Worm (Caenorhabditis elegans) whole organism, L2 larva: Measurements from ENCODE around the gene F58B3.4.

ENCODE experiments used
- C34F6.9 ChIP-seq: fragments of 150-350 bp; optimal IDR thresholded peaks from 2 replicates; lab custom pipeline; 2014; ENCODE audit warnings: missing biosample characterization, missing genetic modification characterization
- F13H6.1 ChIP-seq: sonication (generic microtip); optimal IDR thresholded peaks from 2 replicates; lab custom pipeline; 2016; ENCODE audit warnings: missing genetic modification characterization, missing compliant biosample characterization
- R02D3.7 ChIP-seq: fragments of 150-350 bp; optimal IDR thresholded peaks from 2 replicates; lab custom pipeline; 2014; ENCODE audit warnings: missing biosample characterization, missing genetic modification characterization
- Y55F3AM.14 ChIP-seq: fragments of 200-800 bp; sonication (Bioruptor generic); optimal IDR thresholded peaks from 2 replicates; lab custom pipeline; 2018; ENCODE audit warnings: mild to moderate bottlenecking, missing genetic modification characterization, missing compliant biosample characterization
- ZK546.5 ChIP-seq: sonication (generic microtip); optimal IDR thresholded peaks from 2 replicates; lab custom pipeline; 2017; ENCODE audit warnings: missing biosample characterization, missing genetic modification characterization
- alr-1 ChIP-seq: fragments of 150-350 bp; optimal IDR thresholded peaks from 2 replicates; lab custom pipeline; 2014; ENCODE audit warnings: missing biosample characterization, missing genetic modification characterization
- aly-2 ChIP-seq: fragments of 150-350 bp; optimal IDR thresholded peaks from 2 replicates; lab custom pipeline; 2014; ENCODE audit warnings: missing biosample characterization, missing genetic modification characterization
- blmp-1 ChIP-seq: sonication (generic microtip); optimal IDR thresholded peaks from 2 replicates; lab custom pipeline; 2017; ENCODE audit warnings: missing genetic modification characterization, mild to moderate bottlenecking, missing compliant biosample characterization, antibody characterized with exemption, moderate library complexity; ENCODE audit not compliant: insufficient read depth
- ceh-16 ChIP-seq: fragments of 150-350 bp; optimal IDR thresholded peaks from 2 replicates; lab custom pipeline; 2014; ENCODE audit warnings: missing biosample characterization, missing genetic modification characterization
- ceh-82 ChIP-seq: fragments of 150-350 bp; optimal IDR thresholded peaks from 2 replicates; lab custom pipeline; 2014; ENCODE audit warnings: missing biosample characterization, missing genetic modification characterization
- crh-2 ChIP-seq: sonication (generic microtip); optimal IDR thresholded peaks from 2 replicates; lab custom pipeline; 2017; ENCODE audit warnings: missing biosample characterization, missing genetic modification characterization
- egl-27 ChIP-seq: sonication (generic microtip); optimal IDR thresholded peaks from 3 replicates; lab custom pipeline; 2017; ENCODE audit warnings: missing biosample characterization, missing genetic modification reagents, missing genetic modification characterization
- elt-1 ChIP-seq: fragments of 150-350 bp; optimal IDR thresholded peaks from 2 replicates; lab custom pipeline; 2014; ENCODE audit warnings: missing biosample characterization, missing genetic modification characterization
- elt-3 ChIP-seq: sonication (generic microtip); optimal IDR thresholded peaks from 2 replicates; lab custom pipeline; 2017; ENCODE audit warnings: missing biosample characterization, missing genetic modification characterization
- fos-1 ChIP-seq: fragments of 150-350 bp; optimal IDR thresholded peaks from 2 replicates; lab custom pipeline; 2014; ENCODE audit warnings: missing biosample characterization, missing genetic modification characterization
- lin-11 ChIP-seq: fragments of 150-350 bp; sonication (generic microtip); optimal IDR thresholded peaks from 2 replicates; lab custom pipeline; 2014; ENCODE audit warnings: missing biosample characterization, missing genetic modification characterization, inconsistent platforms, mixed read lengths
- lin-39 ChIP-seq: fragments of 150-350 bp; optimal IDR thresholded peaks from 2 replicates; lab custom pipeline; 2014; ENCODE audit warnings: missing biosample characterization, missing genetic modification reagents, missing genetic modification characterization
- lsy-2 ChIP-seq, 2 experiments: fragments of 150-350 bp in 1 of 2; sonication (generic microtip) in 1 of 2; optimal IDR thresholded peaks; 2 replicates each; lab custom pipeline; 2014 to 2017; ENCODE audit warnings: missing biosample characterization in 2 of 2, missing genetic modification characterization in 2 of 2
- mab-5 ChIP-seq: fragments of 150-350 bp; optimal IDR thresholded peaks from 2 replicates; lab custom pipeline; 2014; ENCODE audit warnings: missing biosample characterization, missing genetic modification characterization
- mbf-1 ChIP-seq: sonication (generic microtip); optimal IDR thresholded peaks from 2 replicates; lab custom pipeline; 2017; ENCODE audit warnings: missing biosample characterization, missing genetic modification characterization
- nhr-11 ChIP-seq: fragments of 150-350 bp; optimal IDR thresholded peaks from 2 replicates; lab custom pipeline; 2014; ENCODE audit warnings: missing biosample characterization, missing genetic modification characterization
- nhr-12 ChIP-seq: fragments of 150-350 bp; optimal IDR thresholded peaks from 2 replicates; lab custom pipeline; 2014; ENCODE audit warnings: missing biosample characterization, missing genetic modification characterization
- nhr-129 ChIP-seq: fragments of 150-350 bp; optimal IDR thresholded peaks from 2 replicates; lab custom pipeline; 2014; ENCODE audit warnings: missing biosample characterization, missing genetic modification characterization
- nhr-21 ChIP-seq: fragments of 150-350 bp; optimal IDR thresholded peaks from 2 replicates; lab custom pipeline; 2014; ENCODE audit warnings: missing biosample characterization, missing genetic modification characterization
- nhr-23 ChIP-seq: fragments of 150-350 bp; optimal IDR thresholded peaks from 2 replicates; lab custom pipeline; 2014; ENCODE audit warnings: missing biosample characterization, missing genetic modification reagents, missing genetic modification characterization
- nhr-237 ChIP-seq: fragments of 150-350 bp; optimal IDR thresholded peaks from 2 replicates; lab custom pipeline; 2014; ENCODE audit warnings: missing biosample characterization, missing genetic modification characterization
- nhr-77 ChIP-seq: fragments of 150-350 bp; optimal IDR thresholded peaks from 2 replicates; lab custom pipeline; 2014; ENCODE audit warnings: missing biosample characterization, missing genetic modification characterization
- peb-1 ChIP-seq: fragments of 150-350 bp; optimal IDR thresholded peaks from 2 replicates; lab custom pipeline; 2014; ENCODE audit warnings: missing biosample characterization, missing genetic modification characterization
- sem-4 ChIP-seq: fragments of 150-350 bp; optimal IDR thresholded peaks from 2 replicates; lab custom pipeline; 2014; ENCODE audit warnings: missing biosample characterization, missing genetic modification reagents, missing genetic modification characterization
- skn-1 ChIP-seq: sonication (generic microtip); optimal IDR thresholded peaks from 2 replicates; lab custom pipeline; 2017; ENCODE audit warnings: missing biosample characterization, missing genetic modification characterization
- sma-3 ChIP-seq: sonication (generic microtip); optimal IDR thresholded peaks from 2 replicates; lab custom pipeline; 2016; ENCODE audit warnings: missing genetic modification reagents, missing genetic modification characterization, missing compliant biosample characterization
- snpc-4 ChIP-seq: fragments of 150-350 bp; optimal IDR thresholded peaks from 2 replicates; lab custom pipeline; 2014; ENCODE audit warnings: missing biosample characterization, missing genetic modification characterization
- unc-39 ChIP-seq: fragments of 150-350 bp; optimal IDR thresholded peaks from 2 replicates; lab custom pipeline; 2014; ENCODE audit warnings: missing biosample characterization, missing genetic modification characterization
- unc-55 ChIP-seq: fragments of 150-350 bp; sonication (generic microtip); optimal IDR thresholded peaks from 3 replicates; lab custom pipeline; 2014; ENCODE audit warnings: missing biosample characterization, missing genetic modification reagents, missing genetic modification characterization
- unc-62 ChIP-seq: fragments of 150-350 bp; optimal IDR thresholded peaks from 2 replicates; lab custom pipeline; 2014; ENCODE audit warnings: missing biosample characterization, missing genetic modification reagents, missing genetic modification characterization
- ztf-1 ChIP-seq: fragments of 200-800 bp; sonication (Bioruptor generic); conservative IDR thresholded peaks from 2 replicates; pipeline ENCODE4 v1.3.6; 2022; ENCODE audit warnings: missing genetic modification characterization, missing compliant biosample characterization
- ztf-11 ChIP-seq: sonication (generic microtip); optimal IDR thresholded peaks from 2 replicates; lab custom pipeline; 2017; ENCODE audit warnings: missing biosample characterization, missing genetic modification characterization
- ztf-4 ChIP-seq: fragments of 150-350 bp; optimal IDR thresholded peaks from 2 replicates; lab custom pipeline; 2014; ENCODE audit warnings: missing biosample characterization, missing genetic modification characterization

F58B3.4 gene

ce11 chrIV:11592165-11592564, 39.5 kb downstream of the F58B3.4 start, which contains the start of gene spe-36:
Gene spe-36 (minus strand): TSS chrIV:11592265.
- TF ChIP-seq nhr-23 (tag; lab: Kevin White, UChicago) (no peak), mbf-1 (no peak), unc-55 (GFP tag; lab: Kevin White, UChicago) (no peak), elt-3 (tag; lab: Kevin White, UChicago) (no peak), ceh-16 (tag; lab: Kevin White, UChicago) (no peak), peb-1 (tag; lab: Kevin White, UChicago) (no peak), sma-3 (no peak), lin-11 (tag; lab: Kevin White, UChicago) (no peak), nhr-21 (tag; lab: Kevin White, UChicago) (no peak), skn-1 (no peak), nhr-77 (tag; lab: Kevin White, UChicago) (no peak), ztf-4 (tag; lab: Kevin White, UChicago) (no peak), nhr-237 (no peak), R02D3.7 (tag; lab: Kevin White, UChicago) (no peak), lsy-2 (tag; optimal IDR thresholded peaks at IDR 0.05; lab: Kevin White, UChicago) (no peak), Y55F3AM.14 (GFP tag; lab: Kevin White, UChicago) (no peak), C34F6.9 (no peak), ztf-1 (GFP tag; lab: Robert Waterston, UW) (no peak), alr-1 (tag; lab: Kevin White, UChicago) (no peak), ztf-11 (no peak)

ce11 chrIV:11586484-11586883, 45.2 kb downstream of the F58B3.4 start:
- no peak for TF ChIP-seq ceh-16 (tag; lab: Kevin White, UChicago)
- TF ChIP-seq F13H6.1 (tag; lab: Kevin White, UChicago): no peak
- no peak for TF ChIP-seq ceh-82 (tag; lab: Kevin White, UChicago)
- TF ChIP-seq blmp-1 (tag; lab: Kevin White, UChicago): no peak
- TF ChIP-seq lin-39: no peak
- TF ChIP-seq elt-1 (tag; lab: Kevin White, UChicago): no peak
- TF ChIP-seq nhr-23 (tag; lab: Kevin White, UChicago): no peak
- no peak for TF ChIP-seq crh-2 (tag; lab: Kevin White, UChicago)
- TF ChIP-seq lsy-2 (tag; optimal IDR thresholded peaks at IDR 0.05; lab: Kevin White, UChicago): no peak
- TF ChIP-seq nhr-21 (tag; lab: Kevin White, UChicago): no peak
- no peak for TF ChIP-seq nhr-11 (tag; lab: Kevin White, UChicago)
- TF ChIP-seq nhr-12 (tag; lab: Kevin White, UChicago): no peak
- no peak for TF ChIP-seq unc-55 (GFP tag; lab: Kevin White, UChicago)
- TF ChIP-seq nhr-129: no peak
- no peak for TF ChIP-seq C34F6.9
- no peak for TF ChIP-seq ztf-1 (GFP tag; lab: Robert Waterston, UW)
- no peak for TF ChIP-seq mab-5 (tag; lab: Kevin White, UChicago)
- no peak for TF ChIP-seq sem-4 (tag; lab: Kevin White, UChicago)

ce11 chrIV:11584853-11585252, 46.8 kb downstream of the F58B3.4 start:
- TF ChIP-seq ztf-4 (tag; lab: Kevin White, UChicago) (no peak), egl-27 (tag; lab: Kevin White, UChicago) (no peak), fos-1 (tag; lab: Kevin White, UChicago) (no peak), nhr-129 (peak; percentile 10), unc-39 (tag; lab: Kevin White, UChicago) (no peak)

ce11 chrIV:11583906-11584378, 47.7 kb downstream of the F58B3.4 start, which contains the start of gene F12F6.1:
Gene F12F6.1 (plus strand): TSS chrIV:11583956.
- TF ChIP-seq nhr-77 (tag; lab: Kevin White, UChicago) (no peak), nhr-129 (peak; percentile 19), ZK546.5 (no peak), crh-2 (tag; lab: Kevin White, UChicago) (no peak), unc-62 (no peak), aly-2 (no peak), lsy-2 (tag; optimal IDR thresholded peaks at IDR 0.05; lab: Kevin White, UChicago) (no peak), nhr-21 (tag; lab: Kevin White, UChicago) (no peak), C34F6.9 (no peak), snpc-4 (tag; lab: Kevin White, UChicago) (no peak), peb-1 (tag; lab: Kevin White, UChicago) (no peak), lin-11 (tag; lab: Kevin White, UChicago) (peak; percentile 35)
